Fruit fly (Drosophila melanogaster) whole organism, adult: ENCODE results near the gene SuUR.
A peak's percentile ranks its signal among the peaks of the same experiment; 100 is the strongest.

Experiments
- CG11617 ChIP-seq: fragments of 200-800 bp; sonication (Bioruptor generic); optimal IDR thresholded peaks from 2 replicates; lab custom pipeline; 2017; ENCODE audit warnings: mild to moderate bottlenecking, missing biosample characterization, missing genetic modification reagents, missing genetic modification characterization
- CG12768 ChIP-seq: fragments of 200-800 bp; sonication (Bioruptor generic); optimal IDR thresholded peaks from 2 replicates; lab custom pipeline; 2017; ENCODE audit warnings: missing biosample characterization, missing genetic modification characterization, mild to moderate bottlenecking, moderate library complexity, missing genetic modification reagents
- CG14711 ChIP-seq: fragments of 200-800 bp; sonication (Bioruptor generic); optimal IDR thresholded peaks from 2 replicates; lab custom pipeline; 2018; ENCODE audit warnings: missing biosample characterization, mild to moderate bottlenecking, missing genetic modification characterization, moderate library complexity
- CG1620 ChIP-seq: fragments of 200-800 bp; sonication (Bioruptor generic); optimal IDR thresholded peaks from 2 replicates; lab custom pipeline; 2016; ENCODE audit warnings: missing biosample characterization, missing genetic modification characterization
- CG33017 ChIP-seq: fragments of 200-800 bp; sonication (Bioruptor generic); optimal IDR thresholded peaks from 2 replicates; lab custom pipeline; 2018; ENCODE audit warnings: missing biosample characterization, mild to moderate bottlenecking, missing genetic modification characterization, moderate library complexity
- CG5204 ChIP-seq: fragments of 200-800 bp; sonication (Bioruptor generic); optimal IDR thresholded peaks from 2 replicates; lab custom pipeline; 2016; ENCODE audit warnings: missing biosample characterization, missing genetic modification characterization
- CG7045 ChIP-seq: fragments of 200-800 bp; sonication (Bioruptor generic); optimal IDR thresholded peaks from 2 replicates; lab custom pipeline; 2017; ENCODE audit warnings: missing biosample characterization, mild to moderate bottlenecking, missing genetic modification characterization
- CG7101 ChIP-seq: fragments of 200-800 bp; sonication (Bioruptor generic); optimal IDR thresholded peaks from 2 replicates; lab custom pipeline; 2018; ENCODE audit warnings: missing biosample characterization, mild to moderate bottlenecking, missing genetic modification characterization, moderate library complexity
- Clk ChIP-seq: fragments of 200-800 bp; sonication (Bioruptor generic); optimal IDR thresholded peaks from 2 replicates; lab custom pipeline; 2017; ENCODE audit warnings: missing biosample characterization, missing genetic modification characterization
- Crg-1 ChIP-seq: fragments of 200-800 bp; sonication (Bioruptor generic); optimal IDR thresholded peaks from 2 replicates; lab custom pipeline; 2016; ENCODE audit warnings: missing biosample characterization, missing genetic modification characterization
- Hr96 ChIP-seq: fragments of 200-800 bp; sonication (Bioruptor generic); optimal IDR thresholded peaks from 2 replicates; lab custom pipeline; 2016; ENCODE audit warnings: missing biosample characterization, missing genetic modification characterization
- Mnt ChIP-seq: fragments of 200-800 bp; sonication (Bioruptor generic); optimal IDR thresholded peaks from 2 replicates; lab custom pipeline; 2016; ENCODE audit warnings: missing biosample characterization, mild to moderate bottlenecking, missing genetic modification characterization
- bab1 ChIP-seq: fragments of 200-800 bp; sonication (Bioruptor generic); optimal IDR thresholded peaks from 3 replicates; lab custom pipeline; 2019; ENCODE audit warnings: missing biosample characterization, mild to moderate bottlenecking, missing genetic modification characterization, moderate library complexity
- cic ChIP-seq: fragments of 200-800 bp; sonication (Bioruptor generic); optimal IDR thresholded peaks from 2 replicates; lab custom pipeline; 2017; ENCODE audit warnings: missing biosample characterization, mild to moderate bottlenecking, missing genetic modification characterization, moderate library complexity
- cnc ChIP-seq, 2 experiments: fragments of >200 bp; optimal IDR thresholded peaks; 2 replicates each; lab custom pipeline; 2017
- kay ChIP-seq: fragments of 200-800 bp; sonication (Bioruptor generic); peaks from one replicate; lab custom pipeline; 2016; ENCODE audit warnings: missing biosample characterization, missing genetic modification characterization, borderline replicate concordance
- ovo ChIP-seq: fragments of 200-800 bp; sonication (Bioruptor generic); optimal IDR thresholded peaks from 2 replicates; lab custom pipeline; 2016; ENCODE audit warnings: missing biosample characterization, missing genetic modification characterization
- pad ChIP-seq: fragments of 200-800 bp; sonication (Bioruptor generic); optimal IDR thresholded peaks from 3 replicates; lab custom pipeline; 2017; ENCODE audit warnings: missing biosample characterization, missing genetic modification characterization, mild to moderate bottlenecking, moderate library complexity, missing genetic modification reagents
- tj ChIP-seq: fragments of 200-800 bp; sonication (Bioruptor generic); optimal IDR thresholded peaks from 3 replicates; lab custom pipeline; 2017; ENCODE audit warnings: missing biosample characterization, mild to moderate bottlenecking, missing genetic modification characterization, moderate library complexity
- toe ChIP-seq: fragments of 200-800 bp; sonication (Bioruptor generic); optimal IDR thresholded peaks from 2 replicates; lab custom pipeline; 2016; ENCODE audit warnings: missing biosample characterization, missing genetic modification characterization

SuUR gene

DNA sequence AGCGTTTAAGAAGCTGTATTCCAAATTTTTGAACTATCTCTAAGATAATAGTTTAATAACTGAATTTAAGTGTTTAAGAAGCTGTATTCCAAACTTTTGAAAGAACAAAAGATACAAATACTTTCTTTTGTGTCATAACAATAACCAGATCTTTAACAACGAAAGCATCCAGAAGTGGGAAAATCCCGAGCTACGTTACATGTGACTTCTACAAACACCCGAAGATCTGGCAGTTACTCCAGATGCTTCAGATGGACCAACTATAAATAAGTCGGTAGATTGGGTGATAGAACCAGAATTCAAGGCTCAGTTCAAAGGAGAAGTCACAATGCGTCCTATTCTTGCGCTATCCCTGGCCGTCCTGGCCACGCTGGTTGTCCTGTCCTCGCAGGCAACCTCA lies 43.1 kb downstream of the SuUR start, which contains the start of gene CG12522:
Gene CG12522, plus strand, starts transcription at position 301 of the 400 bp plus-strand sequence.
- TF ChIP-seq ovo (GFP tag; lab: Kevin White, UChicago) (no peak), CG5204 (GFP tag; lab: Kevin White, UChicago) (no peak), pad (GFP tag; lab: Kevin White, UChicago) (no peak), CG7101 (tag; lab: Kevin White, UChicago) (no peak), Crg-1 (GFP tag; lab: Kevin White, UChicago) (no peak), Mnt (GFP tag; lab: Kevin White, UChicago) (no peak), cnc (optimal IDR thresholded peaks at IDR 0.05; lab: Kevin White, UChicago) (no peak), bab1 (no peak), CG33017 (tag; lab: Kevin White, UChicago) (no peak), Clk (no peak), kay (no peak), CG1620 (GFP tag; lab: Kevin White, UChicago) (no peak), tj (GFP tag; lab: Kevin White, UChicago) (no peak), Hr96 (no peak), cic (no peak), CG11617 (GFP tag; lab: Kevin White, UChicago) (no peak), CG14711 (tag; lab: Kevin White, UChicago) (no peak), CG12768 (GFP tag; lab: Kevin White, UChicago) (no peak)

DNA sequence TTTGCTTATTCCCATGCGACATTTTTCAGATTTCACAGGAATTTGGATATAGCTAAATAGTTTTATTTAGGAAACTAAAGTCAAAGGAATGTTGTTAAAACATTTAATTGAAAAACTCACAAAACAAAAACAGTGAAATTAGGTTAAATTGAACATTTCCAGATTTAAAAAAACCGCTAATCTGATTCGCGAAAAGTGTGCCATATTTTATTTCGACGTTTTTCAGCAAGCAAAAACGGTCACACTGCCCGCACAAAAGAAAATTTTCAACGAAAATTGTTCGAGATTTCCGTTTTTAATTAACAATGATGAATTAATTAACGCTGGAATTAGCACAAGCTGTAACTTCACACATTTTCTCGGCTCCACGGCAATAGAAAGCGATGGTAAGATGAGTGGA lies 44.7 kb downstream of the SuUR start, which contains the start of the genes CG34012 and emei:
Gene CG34012, minus strand, starts transcription at position 52 of the 400 bp plus-strand sequence.
Gene emei, plus strand, starts transcription at position 237 of the 400 bp plus-strand sequence.
- TF ChIP-seq bab1 (no peak), CG7101 (tag; lab: Kevin White, UChicago) (no peak), CG12768 (GFP tag; lab: Kevin White, UChicago) (no peak), CG33017 (tag; lab: Kevin White, UChicago) (no peak), kay (no peak), pad (GFP tag; lab: Kevin White, UChicago) (no peak), ovo (GFP tag; lab: Kevin White, UChicago) (no peak), Clk (no peak), cic (no peak), CG14711 (tag; lab: Kevin White, UChicago) (no peak), Hr96 (no peak), toe (GFP tag; lab: Kevin White, UChicago) (no peak), CG11617 (GFP tag; lab: Kevin White, UChicago) (no peak), Mnt (GFP tag; lab: Kevin White, UChicago) (no peak), Crg-1 (GFP tag; lab: Kevin White, UChicago) (no peak), CG7045 (no peak)

DNA sequence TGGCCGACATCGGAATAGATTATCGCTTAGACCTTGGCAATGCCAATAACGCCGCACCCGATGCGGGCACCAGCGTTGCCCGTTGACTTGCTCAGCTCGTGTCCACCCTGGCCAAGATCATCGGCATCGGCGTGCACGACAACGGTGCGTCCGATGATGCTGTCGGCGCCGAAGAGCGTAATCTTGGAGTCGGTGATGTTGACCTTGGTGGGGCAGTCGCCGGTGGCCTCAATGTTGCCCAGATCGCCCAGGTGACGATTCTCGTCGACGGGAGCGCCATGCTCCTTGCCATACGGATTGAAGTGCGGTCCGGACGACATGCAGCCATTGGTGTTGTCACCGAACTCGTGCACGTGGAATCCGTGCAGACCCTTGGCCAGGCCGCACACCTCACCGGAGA lies 47.6 kb downstream of the SuUR start:
- TF ChIP-seq Clk (no peak), Mnt (GFP tag; lab: Kevin White, UChicago) (no peak), CG1620 (GFP tag; lab: Kevin White, UChicago) (no peak), CG7101 (tag; lab: Kevin White, UChicago) (no peak), CG5204 (GFP tag; lab: Kevin White, UChicago) (no peak), kay (no peak), tj (GFP tag; lab: Kevin White, UChicago) (no peak), Crg-1 (GFP tag; lab: Kevin White, UChicago) (no peak), pad (GFP tag; lab: Kevin White, UChicago) (no peak), CG11617 (GFP tag; lab: Kevin White, UChicago) (no peak), bab1 (no peak), CG12768 (GFP tag; lab: Kevin White, UChicago) (no peak), ovo (GFP tag; lab: Kevin White, UChicago) (no peak), toe (GFP tag; lab: Kevin White, UChicago) (no peak), cic (no peak), Hr96 (no peak), CG14711 (tag; lab: Kevin White, UChicago) (no peak), cnc (optimal IDR thresholded peaks at IDR 0.05; lab: Kevin White, UChicago) (no peak), CG7045 (no peak)

DNA sequence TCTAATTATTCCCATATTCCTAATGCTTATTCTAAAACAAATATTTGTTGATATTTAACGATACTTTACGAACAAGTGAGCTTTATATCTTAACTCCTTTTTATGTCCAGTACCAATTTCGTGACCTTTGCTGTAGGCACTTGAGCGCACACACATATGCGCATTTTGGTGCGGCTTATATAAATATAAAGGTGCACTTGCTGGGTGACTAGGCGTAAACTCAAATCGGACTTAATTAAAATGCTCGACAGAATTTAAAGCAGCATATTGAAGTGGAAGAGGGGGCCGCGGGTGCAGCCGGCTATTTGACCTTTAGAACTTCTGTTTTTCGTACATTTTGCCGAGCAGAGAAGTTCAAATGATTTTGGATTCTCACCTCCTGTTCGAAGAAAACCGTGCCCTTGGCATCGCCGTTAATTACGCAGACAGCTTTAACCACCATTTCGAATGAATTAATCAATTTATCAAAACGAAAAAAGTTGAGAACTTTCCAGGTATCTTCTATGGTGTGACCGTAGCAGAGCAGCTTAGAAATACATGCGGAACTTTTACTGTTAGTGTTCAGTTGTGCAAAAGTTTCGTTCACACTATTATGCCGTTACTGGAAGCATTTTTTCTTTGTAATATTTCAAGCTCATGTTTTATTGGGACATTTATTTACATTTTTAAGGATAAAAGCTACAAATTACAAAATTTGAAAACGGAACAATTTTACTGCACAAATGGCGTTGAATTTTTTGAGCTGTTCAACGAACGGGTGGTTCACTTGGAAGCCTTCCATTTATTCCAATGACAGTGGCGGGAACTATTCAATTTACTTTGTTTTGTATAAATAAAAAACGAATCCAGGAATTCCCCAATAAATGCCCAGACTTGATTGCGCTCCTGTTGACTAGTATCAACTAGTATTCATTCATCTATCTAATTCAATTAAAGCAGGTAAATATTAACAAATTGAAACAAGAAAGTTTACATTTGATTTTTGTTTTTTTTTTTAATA lies 48.7 kb downstream of the SuUR start, which contains the start of gene Sod1:
Gene Sod1, minus strand, starts transcription at position 543 of the 1,000 bp plus-strand sequence.
- peak; percentile 37 for TF ChIP-seq tj (GFP tag; lab: Kevin White, UChicago)
- peak; percentile 62 for TF ChIP-seq ovo (GFP tag; lab: Kevin White, UChicago)
- peak; percentile 92 for TF ChIP-seq CG12768 (GFP tag; lab: Kevin White, UChicago)
- no peak for TF ChIP-seq CG7045
- no peak for TF ChIP-seq CG33017 (tag; lab: Kevin White, UChicago)
- peak; percentile 32 for TF ChIP-seq Mnt (GFP tag; lab: Kevin White, UChicago)
- TF ChIP-seq CG5204 (GFP tag; lab: Kevin White, UChicago), result no peak
- peak; percentile 38 for TF ChIP-seq kay
- TF ChIP-seq CG14711 (tag; lab: Kevin White, UChicago), result no peak
- TF ChIP-seq CG11617 (GFP tag; lab: Kevin White, UChicago), result peak; percentile 58
- TF ChIP-seq Clk, result no peak
- TF ChIP-seq cnc (optimal IDR thresholded peaks at IDR 0.05; lab: Kevin White, UChicago), result peak in 1 of 2 experiments; percentile 89
- peak; percentile 48 for TF ChIP-seq bab1
- TF ChIP-seq pad (GFP tag; lab: Kevin White, UChicago), result no peak
- no peak for TF ChIP-seq Crg-1 (GFP tag; lab: Kevin White, UChicago)
- peak; percentile 47 for TF ChIP-seq CG7101 (tag; lab: Kevin White, UChicago)
- peak; percentile 28 for TF ChIP-seq cic
- peak; percentile 35 for TF ChIP-seq CG1620 (GFP tag; lab: Kevin White, UChicago)
- no peak for TF ChIP-seq toe (GFP tag; lab: Kevin White, UChicago)

DNA sequence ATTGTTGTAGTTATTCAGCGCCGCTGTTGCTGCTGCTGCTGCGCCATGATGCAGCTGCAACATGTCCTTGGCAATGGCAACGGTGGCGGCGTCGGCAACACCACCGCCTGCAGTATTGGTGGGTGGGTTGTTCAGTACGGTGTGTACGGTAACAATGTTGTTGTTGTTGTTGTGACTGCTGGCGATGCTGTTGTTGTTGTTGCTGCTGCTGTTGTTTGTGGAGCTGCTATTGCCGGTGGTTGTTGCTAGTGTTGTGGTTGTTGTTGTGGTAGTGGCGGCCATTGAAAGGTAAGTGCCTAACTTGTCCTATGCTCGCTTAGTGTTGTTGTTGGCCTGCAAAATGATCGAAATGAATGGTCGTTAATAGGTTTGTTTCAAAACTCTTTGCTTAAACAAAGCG lies 52.9 kb downstream of the SuUR start:
- TF ChIP-seq CG7045, result no peak
- TF ChIP-seq kay, result no peak
- TF ChIP-seq CG5204 (GFP tag; lab: Kevin White, UChicago), result no peak
- TF ChIP-seq Clk, result no peak
- no peak for TF ChIP-seq CG11617 (GFP tag; lab: Kevin White, UChicago)
- no peak for TF ChIP-seq pad (GFP tag; lab: Kevin White, UChicago)
- TF ChIP-seq CG33017 (tag; lab: Kevin White, UChicago), result no peak
- TF ChIP-seq cic, result no peak
- TF ChIP-seq Mnt (GFP tag; lab: Kevin White, UChicago), result no peak
- TF ChIP-seq CG14711 (tag; lab: Kevin White, UChicago), result no peak
- no peak for TF ChIP-seq CG1620 (GFP tag; lab: Kevin White, UChicago)
- TF ChIP-seq ovo (GFP tag; lab: Kevin White, UChicago), result no peak
- no peak for TF ChIP-seq toe (GFP tag; lab: Kevin White, UChicago)
- TF ChIP-seq bab1, result no peak
- no peak for TF ChIP-seq CG7101 (tag; lab: Kevin White, UChicago)
- TF ChIP-seq CG12768 (GFP tag; lab: Kevin White, UChicago), result no peak
- TF ChIP-seq cnc (optimal IDR thresholded peaks at IDR 0.05; lab: Kevin White, UChicago), result no peak
- TF ChIP-seq Hr96, result no peak
- no peak for TF ChIP-seq tj (GFP tag; lab: Kevin White, UChicago)
